Worm (Caenorhabditis elegans) whole organism, young adult: ENCODE measurements around the gene R01H2.1.

ENCODE experiments used
- K11D2.4 ChIP-seq: fragments of 200-800 bp; sonication (Bioruptor generic); IDR thresholded peaks from 2 replicates; pipeline ENCODE4 v1.3.6; 2022; ENCODE audit warnings: missing genetic modification reagents, missing genetic modification characterization, missing compliant biosample characterization
- Y53G8AR.9 ChIP-seq: fragments of 200-800 bp; sonication (Bioruptor generic); conservative IDR thresholded peaks from 2 replicates; pipeline ENCODE4 v1.3.6; 2022; ENCODE audit warnings: missing genetic modification reagents, missing genetic modification characterization, missing compliant biosample characterization
- ZK185.1 ChIP-seq: sonication (generic microtip); optimal IDR thresholded peaks from 2 replicates; lab custom pipeline; 2016; ENCODE audit warnings: mild to moderate bottlenecking, missing genetic modification characterization, missing compliant biosample characterization; ENCODE audit not compliant: poor library complexity, severe bottlenecking
- bed-2 ChIP-seq: fragments of 200-800 bp; sonication (Bioruptor generic); IDR thresholded peaks from 2 replicates; pipeline ENCODE4 v1.3.6; 2022; ENCODE audit warnings: missing genetic modification reagents, missing genetic modification characterization, missing compliant biosample characterization
- ceh-100 ChIP-seq: fragments of 200-800 bp; sonication (Bioruptor generic); IDR thresholded peaks from 2 replicates; pipeline ENCODE4 v1.3.6; 2022; ENCODE audit warnings: missing genetic modification reagents, missing genetic modification characterization, missing compliant biosample characterization
- egl-44 ChIP-seq: fragments of 200-800 bp; sonication (Bioruptor generic); IDR thresholded peaks from 2 replicates; pipeline ENCODE4 v1.3.6; 2022; ENCODE audit warnings: missing genetic modification reagents, missing genetic modification characterization, missing compliant biosample characterization
- him-1 ChIP-seq: sonication (generic microtip); optimal IDR thresholded peaks from 2 replicates; lab custom pipeline; 2016; ENCODE audit warnings: missing genotype, missing genetic modification reagents, missing genetic modification characterization, missing compliant biosample characterization
- hsf-1 ChIP-seq: fragments of 200-800 bp; sonication (Bioruptor generic); IDR thresholded peaks from 2 replicates; pipeline ENCODE4 v1.3.6; 2022; ENCODE audit warnings: missing genetic modification reagents, missing genetic modification characterization, missing compliant biosample characterization
- madf-3 ChIP-seq: fragments of 200-800 bp; sonication (Bioruptor generic); IDR thresholded peaks from 2 replicates; pipeline ENCODE4 v1.3.6; 2022; ENCODE audit warnings: missing genetic modification reagents, missing genetic modification characterization, missing compliant biosample characterization
- madf-6 ChIP-seq: fragments of 200-800 bp; sonication (Bioruptor generic); IDR thresholded peaks from 2 replicates; pipeline ENCODE4 v1.3.6; 2022; ENCODE audit warnings: missing genetic modification reagents, missing genetic modification characterization, missing compliant biosample characterization
- nfyb-1 ChIP-seq: fragments of 200-800 bp; sonication (Bioruptor generic); IDR thresholded peaks from 2 replicates; pipeline ENCODE4 v1.3.6; 2022; ENCODE audit warnings: missing genetic modification reagents, missing genetic modification characterization, missing compliant biosample characterization
- unc-62 ChIP-seq: fragments of 150-350 bp; optimal IDR thresholded peaks from 2 replicates; lab custom pipeline; 2014; ENCODE audit warnings: missing biosample characterization, missing genetic modification reagents, missing genetic modification characterization
- ztf-6 ChIP-seq: fragments of 200-800 bp; sonication (Bioruptor generic); IDR thresholded peaks from 2 replicates; pipeline ENCODE4 v1.3.6; 2022; ENCODE audit warnings: missing genetic modification reagents, missing genetic modification characterization, missing compliant biosample characterization

DNA sequence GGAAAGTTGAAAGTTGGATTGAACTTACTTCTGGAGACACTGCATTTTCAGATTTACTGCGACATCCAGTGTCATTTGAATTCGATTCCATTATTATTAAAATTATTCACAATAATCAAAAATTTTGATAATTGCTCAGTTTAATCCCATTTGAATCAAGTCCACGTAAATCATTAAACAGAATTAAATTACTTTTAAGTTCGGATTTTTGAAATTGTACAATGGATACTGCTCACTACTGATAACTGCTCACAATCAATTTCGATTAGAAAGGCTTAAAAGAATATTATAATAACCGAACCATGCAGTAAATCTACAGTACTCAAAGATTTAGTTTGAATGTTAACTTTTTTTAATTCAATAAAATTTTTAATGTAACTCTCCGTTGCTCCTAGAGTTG is 1.5 kb downstream of the R01H2.1 start, which contains the start of gene R01H2.4:
- TF ChIP-seq bed-2 (GFP tag; lab: Robert Waterston, UW) (no peak), egl-44 (GFP tag; lab: Robert Waterston, UW) (no peak), madf-3 (GFP tag; lab: Robert Waterston, UW) (no peak), him-1 (no peak), hsf-1 (GFP tag; lab: Robert Waterston, UW) (no peak), ceh-100 (GFP tag; lab: Robert Waterston, UW) (no peak), unc-62 (GFP tag; lab: Kevin White, UChicago) (no peak), nfyb-1 (GFP tag; lab: Robert Waterston, UW) (no peak), ztf-6 (no peak), Y53G8AR.9 (GFP tag; lab: Robert Waterston, UW) (no peak), madf-6 (GFP tag; lab: Robert Waterston, UW) (no peak), K11D2.4 (GFP tag; lab: Robert Waterston, UW) (no peak), ZK185.1 (tag; lab: Kevin White, UChicago) (no peak)
